Worm (Caenorhabditis elegans) whole organism, L4/young adult: ENCODE measurements around the gene C10A4.7.

Source experiments
- W03F9.2 ChIP-seq: fragments of 150-350 bp; optimal IDR thresholded peaks from 2 replicates; lab custom pipeline; 2014; ENCODE audit warnings: missing biosample characterization, missing genetic modification characterization
- dao-5 ChIP-seq: sonication (generic microtip); optimal IDR thresholded peaks from 2 replicates; lab custom pipeline; 2016; ENCODE audit warnings: missing genotype, missing genetic modification characterization, moderate library complexity, missing compliant biosample characterization
- him-1 ChIP-seq: sonication (generic microtip); optimal IDR thresholded peaks from 2 replicates; lab custom pipeline; 2016; ENCODE audit warnings: missing genotype, missing genetic modification reagents, missing genetic modification characterization, missing compliant biosample characterization

DNA sequence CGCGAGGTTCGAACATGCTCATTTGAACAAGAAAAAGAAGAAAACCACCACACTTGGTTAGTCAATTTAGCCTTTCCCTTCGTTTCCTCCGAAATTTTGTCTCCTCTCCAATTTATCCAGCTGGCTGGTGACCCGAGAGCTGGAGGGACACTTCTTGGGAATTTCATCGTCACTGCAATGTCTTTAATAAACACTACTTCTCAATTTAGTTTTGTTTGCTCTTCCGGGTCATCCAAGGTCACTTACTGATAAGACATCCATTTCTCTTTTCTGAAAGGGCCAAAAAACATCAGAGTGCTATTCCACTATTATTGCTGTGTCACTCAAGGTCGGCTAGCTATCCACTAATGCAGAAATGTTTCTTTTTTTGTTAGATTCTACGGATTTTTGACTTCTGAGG, 9.9 kb downstream of the C10A4.7 start, which contains the start of gene C10A4.3:
- TF ChIP-seq him-1 (tag; lab: Kevin White, UChicago), result no peak
- TF ChIP-seq dao-5 (tag; lab: Kevin White, UChicago), result no peak
- TF ChIP-seq W03F9.2 (tag; lab: Kevin White, UChicago), result no peak
